Fruit fly (Drosophila melanogaster): ENCODE data around the gene Nedd8.

Gene Nedd8

dm6 chr2L:18906615-18907014 is 45.0 kb downstream of the Nedd8 start (continued):
- TF ChIP-seq CG10267 (tag; optimal IDR thresholded peaks at IDR 0.05): peak; percentile 55
- TF ChIP-seq ash1 (GFP tag; optimal IDR thresholded peaks at IDR 0.05): no peak
- TF ChIP-seq CG1024 (GFP tag; IDR thresholded peaks at IDR 0.05): no peak
- no peak for TF ChIP-seq oc (tag; optimal IDR thresholded peaks at IDR 0.05)
- TF ChIP-seq CG34224 (GFP tag; IDR thresholded peaks at IDR 0.05; ENCODE audit: partially characterized antibody): no peak
- peak; percentile 52 for TF ChIP-seq Aef1 (GFP tag; IDR thresholded peaks at IDR 0.05)
- TF ChIP-seq CG11456 (GFP tag; IDR thresholded peaks at IDR 0.05): no peak
- no peak for TF ChIP-seq MBD-R2 (GFP tag; IDR thresholded peaks at IDR 0.05)
- TF ChIP-seq toy (GFP tag; IDR thresholded peaks at IDR 0.05): no peak
- no peak for TF ChIP-seq stwl (tag; optimal IDR thresholded peaks at IDR 0.05)
- no peak for TF ChIP-seq Hey (tag; optimal IDR thresholded peaks at IDR 0.05)
- TF ChIP-seq Gug (GFP tag; IDR thresholded peaks at IDR 0.05): no peak
- peak; percentile 63 for TF ChIP-seq Ssrp (tag; optimal IDR thresholded peaks at IDR 0.05)
- peak; percentile 36 for TF ChIP-seq Jarid2 (GFP tag; optimal IDR thresholded peaks at IDR 0.05)
- TF ChIP-seq ranshi (GFP tag; IDR thresholded peaks at IDR 0.05): peak; percentile 50; the same call in 1 of the 2 replicates
- TF ChIP-seq Mrtf (GFP tag; IDR thresholded peaks at IDR 0.05): no peak
- peak; percentile 47 for TF ChIP-seq tap (tag; optimal IDR thresholded peaks at IDR 0.05)
- peak; percentile 5 for TF ChIP-seq CG1233 (GFP tag; optimal IDR thresholded peaks at IDR 0.05)
- no peak for TF ChIP-seq row (GFP tag; IDR thresholded peaks at IDR 0.05)
- TF ChIP-seq Spps (tag; optimal IDR thresholded peaks at IDR 0.05): peak; percentile 18
- peak; percentile 11 for TF ChIP-seq zf30C (GFP tag; optimal IDR thresholded peaks at IDR 0.05)
- peak; percentile 57 for TF ChIP-seq CG15601 (tag; optimal IDR thresholded peaks at IDR 0.05)
- no peak for TF ChIP-seq Opbp (GFP tag; IDR thresholded peaks at IDR 0.05; ENCODE audit: partially characterized antibody)
- TF ChIP-seq Rfx (GFP tag; IDR thresholded peaks at IDR 0.05): peak; percentile 47; the same call in 1 of the 2 replicates
- no peak for TF ChIP-seq amos (GFP tag; IDR thresholded peaks at IDR 0.05; ENCODE audit: partially characterized antibody)
- peak; percentile 22 for TF ChIP-seq CG8290 (GFP tag; optimal IDR thresholded peaks at IDR 0.05)
- no peak for TF ChIP-seq CG8290 (tag; optimal IDR thresholded peaks at IDR 0.05)
- no peak for TF ChIP-seq CG2116 (GFP tag; optimal IDR thresholded peaks at IDR 0.05)
- TF ChIP-seq CG18619 (GFP tag; optimal IDR thresholded peaks at IDR 0.05): peak; percentile 6
- TF ChIP-seq vvl (GFP tag; IDR thresholded peaks at IDR 0.05): peak; percentile 69
- no peak for TF ChIP-seq fd3F (GFP tag; optimal IDR thresholded peaks at IDR 0.05)
- TF ChIP-seq tin (GFP tag; optimal IDR thresholded peaks at IDR 0.05): peak; percentile 51
- no peak for TF ChIP-seq D (optimal IDR thresholded peaks at IDR 0.05)
- peak; percentile 61 for TF ChIP-seq D (GFP tag; optimal IDR thresholded peaks at IDR 0.05)
- TF ChIP-seq slou (GFP tag; optimal IDR thresholded peaks at IDR 0.05): no peak
- no peak for TF ChIP-seq Tbp (GFP tag; optimal IDR thresholded peaks at IDR 0.05)
- peak; percentile 70 for TF ChIP-seq fd96Cb (tag; optimal IDR thresholded peaks at IDR 0.05)
- TF ChIP-seq CG8765 (GFP tag; IDR thresholded peaks at IDR 0.05): peak; percentile 38; the same call in 1 of the 2 replicates
- TF ChIP-seq CG11560 (tag; IDR thresholded peaks at IDR 0.05): no peak
- TF ChIP-seq Sox100B (GFP tag; optimal IDR thresholded peaks at IDR 0.05): peak; percentile 36
- peak; percentile 72 for TF ChIP-seq CG15696 (tag; optimal IDR thresholded peaks at IDR 0.05)
- peak; percentile 44 for TF ChIP-seq trem (tag; optimal IDR thresholded peaks at IDR 0.05)
- TF ChIP-seq fd64A (GFP tag; optimal IDR thresholded peaks at IDR 0.05): no peak
- TF ChIP-seq nau (GFP tag; optimal IDR thresholded peaks at IDR 0.05): no peak
- TF ChIP-seq CG12236 (GFP tag; optimal IDR thresholded peaks at IDR 0.05): no peak
- peak; percentile 29; the same call in 1 of the 2 replicates for TF ChIP-seq ssp (GFP tag; IDR thresholded peaks at IDR 0.05)
- TF ChIP-seq bab2 (GFP tag; optimal IDR thresholded peaks at IDR 0.05): no peak
- TF ChIP-seq HLH3B (GFP tag; IDR thresholded peaks at IDR 0.05): peak; percentile 36; the same call in 1 of the 2 replicates
- peak; percentile 44 for TF ChIP-seq E2f1 (GFP tag; IDR thresholded peaks at IDR 0.05)
- peak; percentile 34 for TF ChIP-seq ind (GFP tag; optimal IDR thresholded peaks at IDR 0.05)
- TF ChIP-seq CG31224 (GFP tag; IDR thresholded peaks at IDR 0.05): no peak
- TF ChIP-seq CG11695 (GFP tag; IDR thresholded peaks at IDR 0.05): no peak

All from whole organism, embryonic.